Fruit fly (Drosophila melanogaster) whole organism, embryonic: ENCODE data around the gene Tcs3.

Experiments used
- Aef1 ChIP-seq: fragments of 200-800 bp; sonication (Bioruptor generic); IDR thresholded peaks from 3 replicates; pipeline ENCODE4 v1.3.6; 2022; ENCODE audit warnings: missing biosample characterization, missing genetic modification characterization
- B-H1 ChIP-seq: fragments of 200-800 bp; sonication (Bioruptor generic); IDR thresholded peaks from 3 replicates; pipeline ENCODE4 v1.3.6; 2022; ENCODE audit warnings: missing biosample characterization, missing genetic modification characterization
- BEAF-32 ChIP-seq: fragments of 200-800 bp; sonication (Bioruptor generic); optimal IDR thresholded peaks from 3 replicates; lab custom pipeline; 2017; ENCODE audit warnings: missing biosample characterization, missing genetic modification characterization, mild to moderate bottlenecking, moderate library complexity, missing genetic modification reagents
- CG10267 ChIP-seq: fragments of 200-800 bp; sonication (Bioruptor generic); optimal IDR thresholded peaks from 2 replicates; lab custom pipeline; 2018; ENCODE audit warnings: missing biosample characterization, mild to moderate bottlenecking, missing genetic modification characterization, moderate library complexity
- CG11398 ChIP-seq: fragments of 200-800 bp; sonication (Bioruptor generic); optimal IDR thresholded peaks from 2 replicates; lab custom pipeline; 2016; ENCODE audit warnings: missing biosample characterization, missing genetic modification characterization
- CG13123 ChIP-seq: fragments of 200-800 bp; sonication (Bioruptor generic); optimal IDR thresholded peaks from 2 replicates; lab custom pipeline; 2016; ENCODE audit warnings: missing biosample characterization, missing genetic modification characterization
- CG13287 ChIP-seq: fragments of 200-800 bp; sonication (Bioruptor generic); IDR thresholded peaks from 2 replicates; pipeline ENCODE4 v1.3.6; 2022; ENCODE audit warnings: missing biosample characterization, missing genetic modification characterization; ENCODE audit not compliant: partially characterized antibody
- CG14441 ChIP-seq: fragments of 200-800 bp; sonication (Bioruptor generic); IDR thresholded peaks from 2 replicates; pipeline ENCODE4 v1.3.6; 2022; ENCODE audit warnings: missing biosample characterization, missing genetic modification characterization
- CG17328 ChIP-seq: fragments of 200-800 bp; sonication (Bioruptor generic); IDR thresholded peaks from 2 replicates; pipeline ENCODE4 v1.3.6; 2022; ENCODE audit warnings: missing biosample characterization, missing genetic modification characterization
- CG1832 ChIP-seq: fragments of 200-800 bp; sonication (Bioruptor generic); optimal IDR thresholded peaks from 2 replicates; lab custom pipeline; 2017; ENCODE audit warnings: missing biosample characterization, mild to moderate bottlenecking, missing genetic modification characterization, inconsistent platforms
- CG3065 ChIP-seq: fragments of 200-800 bp; sonication (Bioruptor generic); optimal IDR thresholded peaks from 2 replicates; lab custom pipeline; 2016; ENCODE audit warnings: missing biosample characterization, missing genetic modification characterization
- CG34422 ChIP-seq: fragments of 200-800 bp; sonication (Bioruptor generic); IDR thresholded peaks from 3 replicates; pipeline ENCODE4 v1.3.6; 2022; ENCODE audit warnings: missing biosample characterization, missing genetic modification characterization
- CG4820 ChIP-seq: fragments of 200-800 bp; sonication (Bioruptor generic); optimal IDR thresholded peaks from 3 replicates; lab custom pipeline; 2016; ENCODE audit warnings: missing biosample characterization, missing genetic modification characterization
- CG6654 ChIP-seq: fragments of 200-800 bp; sonication (Bioruptor generic); optimal IDR thresholded peaks from 2 replicates; lab custom pipeline; 2017; ENCODE audit warnings: missing biosample characterization, mild to moderate bottlenecking, missing genetic modification characterization
- CG6765 ChIP-seq: fragments of 200-800 bp; sonication (Bioruptor generic); optimal IDR thresholded peaks from 3 replicates; lab custom pipeline; 2017; ENCODE audit warnings: missing biosample characterization, mild to moderate bottlenecking, missing genetic modification characterization
- CG7987 ChIP-seq: fragments of 200-800 bp; sonication (Bioruptor generic); optimal IDR thresholded peaks from 2 replicates; lab custom pipeline; 2018; ENCODE audit warnings: missing biosample characterization, mild to moderate bottlenecking, missing genetic modification characterization, moderate library complexity
- CG8478 ChIP-seq: fragments of >200 bp; optimal IDR thresholded peaks from 2 replicates; lab custom pipeline; 2018
- D ChIP-seq, 2 experiments: fragments of 200-800 bp in 1 of 2; fragments of >200 bp in 1 of 2; sonication (Bioruptor generic) in 1 of 2; optimal IDR thresholded peaks; 2 replicates in 1 of 2; 3 replicates in 1 of 2; lab custom pipeline; 2017; ENCODE audit warnings: mild to moderate bottlenecking in 1 of 2, missing biosample characterization in 1 of 2, missing genetic modification characterization in 1 of 2, missing genetic modification reagents in 1 of 2
- Dll ChIP-seq: fragments of 200-800 bp; sonication (Bioruptor generic); IDR thresholded peaks from 4 replicates; pipeline ENCODE4 v1.3.6; 2022; ENCODE audit warnings: missing biosample characterization, missing genetic modification characterization; ENCODE audit not compliant: partially characterized antibody
- Doc2 ChIP-seq: fragments of 200-800 bp; sonication (Bioruptor generic); IDR thresholded peaks from 2 replicates; pipeline ENCODE4 v1.3.6; 2022; ENCODE audit warnings: missing biosample characterization, missing genetic modification characterization
- Hmx ChIP-seq: fragments of 200-800 bp; sonication (Bioruptor generic); optimal IDR thresholded peaks from 2 replicates; lab custom pipeline; 2016; ENCODE audit warnings: missing biosample characterization, missing genetic modification characterization
- MESR4 ChIP-seq: fragments of 200-800 bp; sonication (Bioruptor generic); optimal IDR thresholded peaks from 2 replicates; lab custom pipeline; 2018; ENCODE audit warnings: missing biosample characterization, mild to moderate bottlenecking, missing genetic modification characterization, moderate library complexity
- Mes4 ChIP-seq: fragments of 200-800 bp; sonication (Bioruptor generic); optimal IDR thresholded peaks from 2 replicates; lab custom pipeline; 2016; ENCODE audit warnings: missing biosample characterization, missing genetic modification characterization
- NC2α ChIP-seq: fragments of 200-800 bp; sonication (Bioruptor generic); optimal IDR thresholded peaks from 2 replicates; lab custom pipeline; 2016; ENCODE audit warnings: missing biosample characterization, missing genetic modification characterization
- Neu2 ChIP-seq: fragments of 200-800 bp; sonication (Bioruptor generic); optimal IDR thresholded peaks from 3 replicates; lab custom pipeline; 2016; ENCODE audit warnings: missing biosample characterization, missing genetic modification characterization, borderline replicate concordance
- Nf-YB ChIP-seq: fragments of 200-800 bp; sonication (Bioruptor generic); optimal IDR thresholded peaks from 3 replicates; lab custom pipeline; 2019; ENCODE audit warnings: missing biosample characterization, mild to moderate bottlenecking, missing genetic modification characterization, moderate library complexity
- Nf-YC ChIP-seq: fragments of 200-800 bp; optimal IDR thresholded peaks from 3 replicates; lab custom pipeline; 2019; ENCODE audit warnings: missing biosample characterization, mild to moderate bottlenecking, missing genetic modification characterization, moderate library complexity
- Pdp1 ChIP-seq, 2 experiments: fragments of 200-800 bp; sonication (Bioruptor generic); optimal IDR thresholded peaks; 3 replicates each; lab custom pipeline; 2016; ENCODE audit warnings: missing biosample characterization in 2 of 2, missing genetic modification characterization in 2 of 2, mild to moderate bottlenecking in 1 of 2, moderate library complexity in 1 of 2
- Sin3A ChIP-seq: fragments of >200 bp; optimal IDR thresholded peaks from 2 replicates; lab custom pipeline; 2018
- Sry-δ ChIP-seq: fragments of 200-800 bp; sonication (Bioruptor generic); optimal IDR thresholded peaks from 2 replicates; lab custom pipeline; 2016; ENCODE audit warnings: missing biosample characterization, missing genetic modification characterization
- ato ChIP-seq: fragments of 200-800 bp; sonication (Bioruptor generic); IDR thresholded peaks from 2 replicates; pipeline ENCODE4 v1.3.6; 2022; ENCODE audit warnings: missing biosample characterization, missing genetic modification characterization; ENCODE audit not compliant: partially characterized antibody
- crp ChIP-seq, 2 experiments: fragments of 200-800 bp; sonication (Bioruptor generic); optimal IDR thresholded peaks; 2 replicates in 1 of 2; 3 replicates in 1 of 2; lab custom pipeline; 2017; ENCODE audit warnings: missing biosample characterization in 2 of 2, missing genetic modification characterization in 2 of 2, mild to moderate bottlenecking in 1 of 2, moderate library complexity in 1 of 2
- exex ChIP-seq: fragments of 200-800 bp; sonication (Bioruptor generic); optimal IDR thresholded peaks from 4 replicates; lab custom pipeline; 2018; ENCODE audit warnings: missing biosample characterization, mild to moderate bottlenecking, missing genetic modification characterization, moderate library complexity
- gfzf ChIP-seq: fragments of 200-800 bp; sonication (Bioruptor generic); optimal IDR thresholded peaks from 2 replicates; lab custom pipeline; 2016; ENCODE audit warnings: missing biosample characterization, mild to moderate bottlenecking, missing genetic modification characterization, moderate library complexity
- grau ChIP-seq: fragments of 200-800 bp; optimal IDR thresholded peaks from 3 replicates; lab custom pipeline; 2019; ENCODE audit warnings: missing biosample characterization, mild to moderate bottlenecking, missing genetic modification characterization, moderate library complexity
- kah ChIP-seq: fragments of 200-800 bp; sonication (Bioruptor generic); optimal IDR thresholded peaks from 2 replicates; lab custom pipeline; 2018; ENCODE audit warnings: missing biosample characterization, mild to moderate bottlenecking, missing genetic modification characterization
- nmo ChIP-seq: fragments of 200-800 bp; sonication (Bioruptor generic); optimal IDR thresholded peaks from 2 replicates; lab custom pipeline; 2018; ENCODE audit warnings: missing biosample characterization, mild to moderate bottlenecking, missing genetic modification characterization, moderate library complexity
- oc ChIP-seq: fragments of 200-800 bp; sonication (Bioruptor generic); optimal IDR thresholded peaks from 2 replicates; lab custom pipeline; 2018; ENCODE audit warnings: missing biosample characterization, mild to moderate bottlenecking, missing genetic modification characterization, moderate library complexity
- peb ChIP-seq: fragments of 200-800 bp; sonication (Bioruptor generic); IDR thresholded peaks from 2 replicates; pipeline ENCODE4 v1.3.6; 2022; ENCODE audit warnings: missing biosample characterization, missing genetic modification characterization
- pfk ChIP-seq: fragments of 200-800 bp; sonication (Bioruptor generic); optimal IDR thresholded peaks from 2 replicates; lab custom pipeline; 2018; ENCODE audit warnings: missing biosample characterization, mild to moderate bottlenecking, missing genetic modification characterization, moderate library complexity
- pros ChIP-seq: fragments of 200-800 bp; sonication (Bioruptor generic); optimal IDR thresholded peaks from 3 replicates; lab custom pipeline; 2019; ENCODE audit warnings: missing biosample characterization, mild to moderate bottlenecking, missing genetic modification characterization, moderate library complexity
- ranshi ChIP-seq: fragments of 200-800 bp; sonication (Bioruptor generic); IDR thresholded peaks from 2 replicates; pipeline ENCODE4 v1.3.6; 2022; ENCODE audit warnings: missing biosample characterization, missing genetic modification characterization
- row ChIP-seq: fragments of 200-800 bp; sonication (Bioruptor generic); IDR thresholded peaks from 3 replicates; pipeline ENCODE4 v1.3.6; 2022; ENCODE audit warnings: missing biosample characterization, missing genetic modification characterization
- run ChIP-seq: fragments of 200-800 bp; sonication (Bioruptor generic); optimal IDR thresholded peaks from 3 replicates; lab custom pipeline; 2018; ENCODE audit warnings: missing biosample characterization, mild to moderate bottlenecking, missing genetic modification characterization
- sens-2 ChIP-seq: fragments of 200-800 bp; sonication (Bioruptor generic); IDR thresholded peaks from 2 replicates; pipeline ENCODE4 v1.3.6; 2022; ENCODE audit warnings: missing biosample characterization, missing genetic modification characterization
- sob ChIP-seq: fragments of 200-800 bp; sonication (Bioruptor generic); IDR thresholded peaks from 2 replicates; pipeline ENCODE4 v1.3.6; 2022; ENCODE audit warnings: missing biosample characterization, missing genetic modification characterization
- stwl ChIP-seq: fragments of 200-800 bp; sonication (Bioruptor generic); optimal IDR thresholded peaks from 3 replicates; lab custom pipeline; 2018; ENCODE audit warnings: missing biosample characterization, mild to moderate bottlenecking, missing genetic modification characterization, moderate library complexity
- vnd ChIP-seq: fragments of 200-800 bp; sonication (Bioruptor generic); IDR thresholded peaks from 3 replicates; pipeline ENCODE4 v1.3.6; 2022; ENCODE audit warnings: missing biosample characterization, missing genetic modification characterization; ENCODE audit not compliant: partially characterized antibody
- vvl ChIP-seq: fragments of 200-800 bp; sonication (Bioruptor generic); IDR thresholded peaks from 2 replicates; pipeline ENCODE4 v1.3.6; 2022; ENCODE audit warnings: missing biosample characterization, missing genetic modification characterization

Tcs3 gene

DNA sequence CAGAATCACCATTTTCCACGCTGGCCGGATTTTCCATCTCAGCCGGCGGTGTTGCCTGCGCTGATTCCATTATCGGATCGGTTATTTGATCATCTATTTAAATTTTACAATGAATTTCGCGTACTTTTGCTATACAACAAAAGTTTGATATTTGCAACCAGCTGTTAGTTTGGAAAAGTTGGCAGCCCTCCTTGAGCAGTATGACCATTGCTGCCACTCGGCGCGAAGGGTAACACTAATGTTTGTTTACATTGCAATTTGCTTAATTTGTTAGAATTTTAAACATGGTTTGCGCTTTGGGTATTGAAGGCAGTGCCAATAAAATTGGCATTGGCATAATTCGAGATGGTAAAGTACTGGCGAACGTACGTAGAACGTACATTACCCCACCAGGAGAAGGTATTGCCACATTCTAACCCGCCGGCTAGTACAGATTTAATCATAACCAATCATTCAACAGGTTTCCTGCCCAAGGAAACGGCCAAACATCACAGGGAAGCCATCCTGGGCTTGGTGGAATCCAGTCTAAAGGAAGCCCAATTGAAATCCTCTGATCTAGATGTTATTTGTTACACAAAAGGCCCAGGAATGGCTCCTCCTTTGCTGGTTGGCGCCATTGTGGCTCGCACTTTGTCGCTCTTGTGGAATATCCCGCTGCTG is at the start of gene Tcs3, which contains the start of gene Golgin104 (continued):
- TF ChIP-seq sob (no peak), vnd (no peak), pfk (GFP tag; lab: Kevin White, UChicago) (no peak), CG6654 (GFP tag; lab: Kevin White, UChicago) (no peak), Aef1 (GFP tag; lab: Robert Waterston, UW) (no peak), run (no peak), CG10267 (peak; percentile 3), CG13123 (GFP tag; lab: Kevin White, UChicago) (no peak), Mes4 (no peak), MESR4 (GFP tag; lab: Kevin White, UChicago) (peak; percentile 56), nmo (GFP tag; lab: Kevin White, UChicago) (peak; percentile 8), B-H1 (GFP tag; lab: Robert Waterston, UW) (no peak), exex (tag; lab: Kevin White, UChicago) (peak; percentile 8), sens-2 (GFP tag; lab: Robert Waterston, UW) (no peak), vvl (GFP tag; lab: Robert Waterston, UW) (peak; percentile 19; the same call in 1 of the 2 replicates), Nf-YB (GFP tag; lab: Kevin White, UChicago) (no peak), crp (GFP tag; optimal IDR thresholded peaks at IDR 0.05; lab: Kevin White, UChicago) (peak; percentile 91 to 96), CG8478 (lab: Kevin White, UChicago) (no peak), kah (GFP tag; lab: Kevin White, UChicago) (peak; percentile 52), CG17328 (GFP tag; lab: Robert Waterston, UW) (no peak), BEAF-32 (peak; percentile 21), Doc2 (GFP tag; lab: Robert Waterston, UW) (no peak), ato (GFP tag; lab: Robert Waterston, UW) (no peak), CG11398 (GFP tag; lab: Kevin White, UChicago) (no peak), stwl (peak; percentile 75), pros (GFP tag; lab: Kevin White, UChicago) (no peak), Nf-YC (tag; lab: Kevin White, UChicago) (no peak), grau (tag; lab: Kevin White, UChicago) (no peak), Hmx (GFP tag; lab: Kevin White, UChicago) (no peak), CG6765 (GFP tag; lab: Kevin White, UChicago) (no peak), CG3065 (GFP tag; lab: Kevin White, UChicago) (no peak), gfzf (peak; percentile 69), CG7987 (GFP tag; lab: Kevin White, UChicago) (no peak), CG1832 (GFP tag; lab: Kevin White, UChicago) (no peak), CG14441 (GFP tag; lab: Robert Waterston, UW) (no peak), Sry-δ (GFP tag; lab: Kevin White, UChicago) (peak; percentile 16), oc (tag; lab: Kevin White, UChicago) (no peak), D (optimal IDR thresholded peaks at IDR 0.05; lab: Kevin White, UChicago) (no peak), D (GFP tag; optimal IDR thresholded peaks at IDR 0.05; lab: Kevin White, UChicago) (no peak), CG4820 (GFP tag; lab: Kevin White, UChicago) (no peak), CG34422 (peak; percentile 49; the same call in 1 of the 3 replicates), Sin3A (lab: Kevin White, UChicago) (peak; percentile 69), NC2α (GFP tag; lab: Kevin White, UChicago) (no peak), peb (GFP tag; lab: Robert Waterston, UW) (no peak), row (GFP tag; lab: Robert Waterston, UW) (peak; percentile 39; the same call in 1 of the 3 replicates), Dll (GFP tag; lab: Robert Waterston, UW) (peak; percentile 38; the same call in 1 of the 4 replicates), Neu2 (GFP tag; lab: Kevin White, UChicago) (no peak), ranshi (GFP tag; lab: Robert Waterston, UW) (no peak), CG13287 (GFP tag; lab: Robert Waterston, UW) (peak; percentile 49; the same call in 1 of the 2 replicates), Pdp1 (GFP tag; optimal IDR thresholded peaks at IDR 0.05; lab: Kevin White, UChicago) (peak in 1 of 2 experiments; percentile 3)
